Fruit fly (Drosophila melanogaster) whole organism, prepupa: ENCODE results near the gene RpL13A.

Experiments
- CG10669 ChIP-seq: fragments of 200-800 bp; sonication (Bioruptor generic); optimal IDR thresholded peaks from 3 replicates; lab custom pipeline; 2018; ENCODE audit warnings: missing biosample characterization, mild to moderate bottlenecking, missing genetic modification characterization, moderate library complexity
- CG11294 ChIP-seq: fragments of 200-800 bp; sonication (Bioruptor generic); IDR thresholded peaks from 2 replicates; pipeline ENCODE4 v1.3.6; 2022; ENCODE audit warnings: missing biosample characterization, missing genetic modification characterization
- CG1621 ChIP-seq: fragments of 200-800 bp; sonication (Bioruptor generic); optimal IDR thresholded peaks from 3 replicates; lab custom pipeline; 2018; ENCODE audit warnings: missing biosample characterization, mild to moderate bottlenecking, missing genetic modification characterization
- CG16779 ChIP-seq: fragments of 200-800 bp; sonication (Bioruptor generic); optimal IDR thresholded peaks from 3 replicates; lab custom pipeline; 2017; ENCODE audit warnings: missing biosample characterization, mild to moderate bottlenecking, missing genetic modification characterization
- CG31627 ChIP-seq: fragments of 200-800 bp; sonication (Bioruptor generic); optimal IDR thresholded peaks from 3 replicates; lab custom pipeline; 2016; ENCODE audit warnings: missing biosample characterization, missing genetic modification characterization
- CG32006 ChIP-seq: fragments of 200-800 bp; sonication (Bioruptor generic); optimal IDR thresholded peaks from 3 replicates; lab custom pipeline; 2017; ENCODE audit warnings: missing biosample characterization, mild to moderate bottlenecking, missing genetic modification characterization
- CG3919 ChIP-seq: fragments of 200-800 bp; sonication (Bioruptor generic); optimal IDR thresholded peaks from 3 replicates; lab custom pipeline; 2016; ENCODE audit warnings: missing biosample characterization, missing genetic modification characterization
- CG6163 ChIP-seq: fragments of 200-800 bp; sonication (Bioruptor generic); IDR thresholded peaks from 3 replicates; pipeline ENCODE4 v1.3.6; 2022; ENCODE audit warnings: missing biosample characterization, missing genetic modification characterization
- CG6276 ChIP-seq: fragments of 200-800 bp; sonication (Bioruptor generic); optimal IDR thresholded peaks from 2 replicates; lab custom pipeline; 2017; ENCODE audit warnings: missing biosample characterization, mild to moderate bottlenecking, missing genetic modification characterization
- CG6792 ChIP-seq: fragments of 200-800 bp; sonication (Bioruptor generic); optimal IDR thresholded peaks from 3 replicates; lab custom pipeline; 2016; ENCODE audit warnings: missing biosample characterization, missing genetic modification characterization
- CG6808 ChIP-seq: fragments of 200-800 bp; sonication (Bioruptor generic); optimal IDR thresholded peaks from 3 replicates; lab custom pipeline; 2017; ENCODE audit warnings: missing biosample characterization, missing genetic modification characterization, mild to moderate bottlenecking, moderate library complexity, missing genetic modification reagents
- CG6854 ChIP-seq: fragments of 200-800 bp; sonication (Bioruptor generic); optimal IDR thresholded peaks from 2 replicates; lab custom pipeline; 2017; ENCODE audit warnings: missing biosample characterization, mild to moderate bottlenecking, missing genetic modification characterization
- CG7368 ChIP-seq: fragments of 200-800 bp; sonication (Bioruptor generic); optimal IDR thresholded peaks from 3 replicates; lab custom pipeline; 2016; ENCODE audit warnings: missing biosample characterization, missing genetic modification characterization
- CG8119 ChIP-seq: fragments of 200-800 bp; sonication (Bioruptor generic); IDR thresholded peaks from 3 replicates; pipeline ENCODE4 v1.3.6; 2022; ENCODE audit warnings: missing biosample characterization, missing genetic modification characterization
- CG8632 ChIP-seq: fragments of 200-800 bp; sonication (Bioruptor generic); optimal IDR thresholded peaks from 3 replicates; lab custom pipeline; 2016; ENCODE audit warnings: missing biosample characterization, missing genetic modification characterization
- CG9139 ChIP-seq: fragments of 200-800 bp; sonication (Bioruptor generic); optimal IDR thresholded peaks from 3 replicates; lab custom pipeline; 2017; ENCODE audit warnings: missing biosample characterization, mild to moderate bottlenecking, missing genetic modification characterization
- Eip75B ChIP-seq: fragments of 200-800 bp; sonication (Bioruptor generic); optimal IDR thresholded peaks from 3 replicates; lab custom pipeline; 2016; ENCODE audit warnings: missing biosample characterization, missing genetic modification characterization
- Eip78C ChIP-seq: fragments of 200-800 bp; sonication (Bioruptor generic); peaks from one replicate; lab custom pipeline; 2016; ENCODE audit warnings: missing biosample characterization, missing genetic modification characterization
- Eip93F ChIP-seq: fragments of 200-800 bp; sonication (Bioruptor generic); optimal IDR thresholded peaks from 2 replicates; lab custom pipeline; 2016; ENCODE audit warnings: missing biosample characterization, mild to moderate bottlenecking, missing genetic modification characterization
- Ets21C ChIP-seq: fragments of 200-800 bp; sonication (Bioruptor generic); optimal IDR thresholded peaks from 3 replicates; lab custom pipeline; 2016; ENCODE audit warnings: missing biosample characterization, missing genetic modification characterization
- Ets96B ChIP-seq: fragments of 200-800 bp; optimal IDR thresholded peaks from 2 replicates; lab custom pipeline; 2019; ENCODE audit warnings: missing biosample characterization, mild to moderate bottlenecking, missing genetic modification characterization, moderate library complexity
- Gug ChIP-seq: fragments of 200-800 bp; sonication (Bioruptor generic); IDR thresholded peaks from 2 replicates; pipeline ENCODE4 v1.3.6; 2022; ENCODE audit warnings: missing biosample characterization, missing genetic modification characterization
- Hr39 ChIP-seq: fragments of 200-800 bp; sonication (Bioruptor generic); optimal IDR thresholded peaks from 2 replicates; lab custom pipeline; 2016; ENCODE audit warnings: missing biosample characterization, missing genetic modification characterization
- Hr4 ChIP-seq: fragments of 200-800 bp; sonication (Bioruptor generic); optimal IDR thresholded peaks from 3 replicates; lab custom pipeline; 2016; ENCODE audit warnings: missing biosample characterization, missing genetic modification characterization
- Lpt ChIP-seq: fragments of 200-800 bp; sonication (Bioruptor generic); optimal IDR thresholded peaks from 3 replicates; lab custom pipeline; 2016; ENCODE audit warnings: missing biosample characterization, missing genetic modification characterization
- Sox102F ChIP-seq: fragments of 200-800 bp; sonication (Bioruptor generic); optimal IDR thresholded peaks from 2 replicates; lab custom pipeline; 2016; ENCODE audit warnings: missing biosample characterization, mild to moderate bottlenecking, missing genetic modification characterization
- Sox14 ChIP-seq: fragments of 200-800 bp; sonication (Bioruptor generic); optimal IDR thresholded peaks from 3 replicates; lab custom pipeline; 2016; ENCODE audit warnings: missing biosample characterization, missing genetic modification characterization
- Sox15 ChIP-seq: fragments of 200-800 bp; sonication (Bioruptor generic); optimal IDR thresholded peaks from 3 replicates; lab custom pipeline; 2016; ENCODE audit warnings: missing biosample characterization, missing genetic modification characterization
- achi ChIP-seq: fragments of 200-800 bp; sonication (Bioruptor generic); optimal IDR thresholded peaks from 3 replicates; lab custom pipeline; 2016; ENCODE audit warnings: missing biosample characterization, missing genetic modification characterization
- cyc ChIP-seq: fragments of 200-800 bp; sonication (Bioruptor generic); optimal IDR thresholded peaks from 3 replicates; lab custom pipeline; 2016; ENCODE audit warnings: missing biosample characterization, missing genetic modification characterization
- dsx ChIP-seq: fragments of 200-800 bp; optimal IDR thresholded peaks from 3 replicates; lab custom pipeline; 2019; ENCODE audit warnings: missing biosample characterization, mild to moderate bottlenecking, missing genetic modification characterization, moderate library complexity; ENCODE audit not compliant: poor library complexity, severe bottlenecking
- eg ChIP-seq: fragments of 200-800 bp; sonication (Bioruptor generic); IDR thresholded peaks from 3 replicates; pipeline ENCODE4 v1.3.6; 2022; ENCODE audit warnings: missing biosample characterization, missing genetic modification characterization
- esn ChIP-seq: fragments of 200-800 bp; sonication (Bioruptor generic); optimal IDR thresholded peaks from 2 replicates; lab custom pipeline; 2016; ENCODE audit warnings: missing biosample characterization, mild to moderate bottlenecking, missing genetic modification characterization, moderate library complexity
- fkh ChIP-seq: fragments of 200-800 bp; sonication (Bioruptor generic); optimal IDR thresholded peaks from 3 replicates; lab custom pipeline; 2017; ENCODE audit warnings: missing biosample characterization, mild to moderate bottlenecking, missing genetic modification characterization, moderate library complexity
- net ChIP-seq: fragments of 200-800 bp; sonication (Bioruptor generic); optimal IDR thresholded peaks from 3 replicates; lab custom pipeline; 2016; ENCODE audit warnings: missing biosample characterization, missing genetic modification characterization
- pdm3 ChIP-seq: fragments of 200-800 bp; sonication (Bioruptor generic); optimal IDR thresholded peaks from 3 replicates; lab custom pipeline; 2016; ENCODE audit warnings: missing biosample characterization, missing genetic modification characterization
- salr ChIP-seq, 2 experiments: fragments of 200-800 bp; sonication (Bioruptor generic); optimal IDR thresholded peaks; 3 replicates each; lab custom pipeline; 2016 to 2018; ENCODE audit warnings: missing biosample characterization in 2 of 2, missing genetic modification characterization in 2 of 2, mild to moderate bottlenecking in 1 of 2
- spab ChIP-seq: fragments of 200-800 bp; sonication (Bioruptor generic); optimal IDR thresholded peaks from 2 replicates; lab custom pipeline; 2017; ENCODE audit warnings: missing biosample characterization, mild to moderate bottlenecking, missing genetic modification characterization, missing genetic modification reagents
- ss ChIP-seq, 2 experiments: fragments of 200-800 bp; sonication (Bioruptor generic); optimal IDR thresholded peaks; 2 replicates in 1 of 2; 3 replicates in 1 of 2; lab custom pipeline; 2017 to 2018; ENCODE audit warnings: mild to moderate bottlenecking in 2 of 2, missing biosample characterization in 2 of 2, missing genetic modification characterization in 2 of 2, moderate library complexity in 1 of 2
- svp ChIP-seq: fragments of 200-800 bp; sonication (Bioruptor generic); peaks from one replicate; lab custom pipeline; 2016; ENCODE audit warnings: missing biosample characterization, missing genetic modification characterization
- topi ChIP-seq: fragments of 200-800 bp; sonication (Bioruptor generic); optimal IDR thresholded peaks from 3 replicates; lab custom pipeline; 2016; ENCODE audit warnings: missing biosample characterization, missing genetic modification characterization
- vri ChIP-seq: fragments of 200-800 bp; sonication (Bioruptor generic); optimal IDR thresholded peaks from 3 replicates; lab custom pipeline; 2016; ENCODE audit warnings: missing biosample characterization, mild to moderate bottlenecking, missing genetic modification characterization

The RpL13A gene

DNA sequence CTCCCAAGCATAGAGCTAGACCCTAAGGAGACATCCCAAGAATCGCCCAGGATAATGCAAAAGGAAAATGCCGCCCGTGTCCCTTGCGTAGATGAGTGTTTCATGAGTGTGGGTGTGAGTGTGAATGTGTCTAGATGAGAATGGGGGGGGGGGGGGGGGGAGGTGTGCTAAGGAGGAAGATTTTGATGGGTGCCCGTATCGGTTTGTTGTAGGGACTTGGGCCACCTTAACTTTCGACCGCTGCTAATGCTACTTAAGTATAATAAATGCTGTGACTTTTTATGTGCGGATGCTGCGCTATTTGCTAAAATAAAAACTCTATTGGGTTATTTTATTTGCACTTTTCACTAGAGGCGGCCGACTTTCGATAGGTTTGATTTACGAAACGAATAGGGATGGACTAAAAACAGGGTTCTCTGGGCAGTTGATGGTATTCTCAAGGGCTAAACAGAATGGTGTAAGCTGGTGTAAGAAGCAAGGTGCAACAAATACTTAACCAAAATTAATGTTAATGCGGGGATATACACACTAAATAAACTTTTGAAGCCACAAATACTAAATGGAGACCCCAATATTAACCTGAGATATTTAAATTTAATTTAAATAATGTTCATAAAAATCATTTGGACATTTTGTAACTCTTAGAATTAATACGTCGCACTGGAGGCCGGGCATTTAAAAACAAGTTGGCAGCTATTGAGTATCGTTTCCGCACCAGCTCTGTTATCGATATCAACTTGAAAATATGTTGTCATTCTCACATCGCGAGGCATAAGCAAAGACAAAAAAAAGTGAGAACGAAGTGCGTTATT is 44.9 kb downstream of the RpL13A start, which contains the start of the genes Xe7 and Atg17 (continued):
- TF ChIP-seq Sox102F (GFP tag; lab: Kevin White, UChicago), result peak; percentile 85
- peak; percentile 89 for TF ChIP-seq CG7368
- TF ChIP-seq CG8632 (GFP tag; lab: Kevin White, UChicago), result peak; percentile 90
- peak; percentile 92 for TF ChIP-seq CG3919
- peak; percentile 83 for TF ChIP-seq Lpt (GFP tag; lab: Kevin White, UChicago)
- peak; percentile 92 for TF ChIP-seq cyc
- TF ChIP-seq CG16779 (tag; lab: Kevin White, UChicago), result peak; percentile 56
- no peak for TF ChIP-seq CG9139
- peak; percentile 89 for TF ChIP-seq Eip75B (GFP tag; lab: Kevin White, UChicago)
- TF ChIP-seq dsx, result peak; percentile 77
- TF ChIP-seq CG8119 (GFP tag; lab: Robert Waterston, UW), result peak; percentile 87
- TF ChIP-seq Eip78C (GFP tag; lab: Kevin White, UChicago), result peak; percentile 94
- peak; percentile 94 for TF ChIP-seq Gug (GFP tag; lab: Robert Waterston, UW)
- TF ChIP-seq CG6792, result peak; percentile 87
- no peak for TF ChIP-seq CG6854 (GFP tag; lab: Kevin White, UChicago)
- peak; percentile 92 for TF ChIP-seq eg (GFP tag; lab: Robert Waterston, UW)

DNA sequence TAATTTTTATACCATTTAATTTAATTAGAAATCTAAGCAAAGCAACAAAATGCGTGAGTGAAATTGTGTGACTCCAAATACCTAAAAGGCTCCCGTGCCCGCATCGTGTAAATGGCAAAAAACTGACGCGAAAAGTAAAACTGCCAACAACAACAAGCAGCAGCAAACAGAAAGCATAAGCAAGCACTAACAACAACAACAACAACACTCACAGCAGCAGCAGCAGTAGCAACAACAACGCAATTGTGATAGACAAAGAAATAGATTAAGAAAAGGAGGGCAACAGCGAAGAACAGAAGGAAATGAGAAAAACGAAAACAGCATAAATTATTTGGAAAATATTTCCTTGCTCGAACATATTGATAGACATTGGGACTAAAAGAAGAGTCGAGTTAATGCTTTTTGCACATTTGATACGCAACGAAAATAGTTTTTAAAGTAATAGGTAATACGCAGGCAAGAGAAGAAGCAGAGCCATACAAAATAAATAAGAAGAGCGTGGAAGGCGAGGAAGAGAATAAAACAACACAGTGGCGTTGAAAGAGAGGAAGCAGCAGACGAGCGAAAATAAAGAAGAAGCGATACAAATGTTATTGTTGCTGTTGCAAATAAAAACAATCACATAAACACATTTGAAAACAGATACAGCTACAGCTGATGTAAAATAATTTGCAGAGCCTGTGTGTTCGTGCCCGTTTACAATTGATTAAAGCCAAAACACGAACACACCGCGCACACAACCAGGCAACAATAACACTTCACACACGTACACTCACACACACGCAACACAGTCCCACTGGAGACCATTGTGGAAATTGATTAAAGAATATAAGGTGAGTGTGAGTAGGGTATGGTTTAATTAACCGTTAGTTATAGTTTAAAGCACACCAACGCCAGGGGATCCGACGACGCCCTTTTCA is 45.7 kb downstream of the RpL13A start:
- TF ChIP-seq Gug (GFP tag; lab: Robert Waterston, UW), result no peak
- TF ChIP-seq Eip78C (GFP tag; lab: Kevin White, UChicago), result peak; percentile 13
- no peak for TF ChIP-seq CG7368
- TF ChIP-seq fkh (GFP tag; lab: Kevin White, UChicago), result peak; percentile 35
- TF ChIP-seq salr (GFP tag; optimal IDR thresholded peaks at IDR 0.05; lab: Kevin White, UChicago), result no peak
- no peak for TF ChIP-seq net (GFP tag; lab: Kevin White, UChicago)

DNA sequence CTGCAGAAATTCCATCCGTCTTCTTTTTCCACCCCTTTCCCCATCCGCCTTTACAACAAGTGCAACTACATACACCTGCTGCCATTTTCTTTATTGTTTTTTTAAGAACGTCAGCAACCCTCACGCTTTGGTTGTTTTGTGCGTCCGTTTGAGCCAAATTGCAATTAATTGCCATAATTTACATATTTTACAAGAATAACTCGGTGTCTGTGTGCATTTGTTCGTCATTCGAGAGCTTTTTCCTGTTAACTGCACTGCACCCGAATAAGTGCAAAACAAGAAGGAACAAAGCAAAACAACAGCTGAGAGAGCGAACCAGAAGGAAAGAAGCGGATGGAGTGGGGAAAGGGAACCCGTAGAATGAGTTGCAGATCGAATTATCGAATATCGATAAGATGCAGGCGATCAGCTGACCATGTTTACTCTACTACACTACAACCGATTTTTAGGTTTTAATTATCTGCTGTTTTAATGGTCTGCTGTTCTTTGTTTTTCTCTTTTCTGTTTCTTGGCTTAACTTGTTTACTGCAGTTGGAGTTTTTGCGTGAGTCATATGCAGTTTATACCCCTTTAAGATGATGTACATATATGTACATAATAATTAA is 46.5 kb downstream of the RpL13A start:
- TF ChIP-seq CG3919 (peak; percentile 1), Eip78C (GFP tag; lab: Kevin White, UChicago) (peak; percentile 63), CG10669 (GFP tag; lab: Kevin White, UChicago) (peak; percentile 12), Hr4 (peak; percentile 30), ss (GFP tag; optimal IDR thresholded peaks at IDR 0.05; lab: Kevin White, UChicago) (peak in 1 of 2 experiments; percentile 53), cyc (peak; percentile 2), CG11294 (GFP tag; lab: Robert Waterston, UW) (no peak), achi (GFP tag; lab: Kevin White, UChicago) (peak; percentile 42), pdm3 (peak; percentile 11), CG6276 (GFP tag; lab: Kevin White, UChicago) (no peak), Hr39 (no peak), spab (peak; percentile 7), esn (GFP tag; lab: Kevin White, UChicago) (peak; percentile 41), CG31627 (GFP tag; lab: Kevin White, UChicago) (peak; percentile 2), CG32006 (GFP tag; lab: Kevin White, UChicago) (peak; percentile 3), fkh (GFP tag; lab: Kevin White, UChicago) (peak; percentile 27), CG6163 (peak; percentile 50; the same call in 2 of the 3 replicates), vri (GFP tag; lab: Kevin White, UChicago) (peak; percentile 13), Ets96B (tag; lab: Kevin White, UChicago) (peak; percentile 31), Eip75B (GFP tag; lab: Kevin White, UChicago) (peak; percentile 20), CG9139 (peak; percentile 25), CG8119 (GFP tag; lab: Robert Waterston, UW) (no peak), Ets21C (no peak), Sox15 (GFP tag; lab: Kevin White, UChicago) (no peak), CG6808 (GFP tag; lab: Kevin White, UChicago) (peak; percentile 54), CG1621 (tag; lab: Kevin White, UChicago) (peak; percentile 46), Sox102F (GFP tag; lab: Kevin White, UChicago) (no peak), Eip93F (GFP tag; lab: Kevin White, UChicago) (no peak), CG16779 (tag; lab: Kevin White, UChicago) (peak; percentile 25), Sox14 (GFP tag; lab: Kevin White, UChicago) (peak; percentile 67), svp (GFP tag; lab: Kevin White, UChicago) (no peak), topi (GFP tag; lab: Kevin White, UChicago) (peak; percentile 3)
